Worm (Caenorhabditis elegans) whole organism, young adult: Measurements from ENCODE around the gene C48B4.10.

Experiments used
- B0336.3 ChIP-seq: fragments of 200-800 bp; sonication (Bioruptor generic); IDR thresholded peaks from 2 replicates; pipeline ENCODE4 v1.3.6; 2022; ENCODE audit warnings: missing genetic modification characterization, missing compliant biosample characterization
- C06A6.2 ChIP-seq: fragments of 200-800 bp; sonication (Bioruptor generic); conservative IDR thresholded peaks from 2 replicates; pipeline ENCODE4 v1.3.6; 2022; ENCODE audit warnings: missing genetic modification characterization, missing compliant biosample characterization
- D2030.7 ChIP-seq: fragments of 200-800 bp; sonication (Bioruptor generic); IDR thresholded peaks from 2 replicates; pipeline ENCODE4 v1.3.6; 2022; ENCODE audit warnings: missing genetic modification reagents, missing genetic modification characterization, missing compliant biosample characterization
- F49E8.2 ChIP-seq: sonication (generic microtip); optimal IDR thresholded peaks from 3 replicates; lab custom pipeline; 2017; ENCODE audit warnings: missing genetic modification characterization, mild to moderate bottlenecking, missing compliant biosample characterization, antibody characterized with exemption, moderate library complexity; ENCODE audit not compliant: insufficient read depth
- K11D2.4 ChIP-seq: fragments of 200-800 bp; sonication (Bioruptor generic); IDR thresholded peaks from 2 replicates; pipeline ENCODE4 v1.3.6; 2022; ENCODE audit warnings: missing genetic modification reagents, missing genetic modification characterization, missing compliant biosample characterization
- Y67H2A.10 ChIP-seq: fragments of 200-800 bp; sonication (Bioruptor generic); conservative IDR thresholded peaks from 2 replicates; pipeline ENCODE4 v1.3.6; 2022; ENCODE audit warnings: missing genetic modification reagents, missing genetic modification characterization, missing compliant biosample characterization
- Y79H2A.3 ChIP-seq: fragments of 200-800 bp; sonication (Bioruptor generic); conservative IDR thresholded peaks from 2 replicates; pipeline ENCODE4 v1.3.6; 2022; ENCODE audit warnings: missing genetic modification reagents, missing genetic modification characterization, missing compliant biosample characterization
- aptf-2 ChIP-seq: fragments of 200-800 bp; sonication (Bioruptor generic); conservative IDR thresholded peaks from 2 replicates; pipeline ENCODE4 v1.3.6; 2022; ENCODE audit warnings: missing genetic modification reagents, missing genetic modification characterization, missing compliant biosample characterization
- atf-7 ChIP-seq: sonication (generic microtip); optimal IDR thresholded peaks from 2 replicates; lab custom pipeline; 2017; ENCODE audit warnings: mild to moderate bottlenecking, missing genetic modification characterization, missing compliant biosample characterization
- bed-1 ChIP-seq: fragments of 200-800 bp; sonication (Bioruptor generic); IDR thresholded peaks from 2 replicates; pipeline ENCODE4 v1.3.6; 2022; ENCODE audit warnings: missing genetic modification reagents, missing genetic modification characterization, missing compliant biosample characterization
- cebp-1 ChIP-seq, 2 experiments: fragments of 200-800 bp in 1 of 2; sonication (Bioruptor generic) in 1 of 2; sonication (generic microtip) in 1 of 2; IDR thresholded peaks in 1 of 2; optimal IDR thresholded peaks in 1 of 2; 2 replicates each; pipeline versions ENCODE4 v1.3.6 to Lab custom; 2017 to 2022; ENCODE audit warnings: missing compliant biosample characterization in 2 of 2, missing genetic modification characterization in 2 of 2, mild to moderate bottlenecking in 1 of 2, missing genetic modification reagents in 1 of 2, moderate library complexity in 1 of 2
- ceh-100 ChIP-seq: fragments of 200-800 bp; sonication (Bioruptor generic); IDR thresholded peaks from 2 replicates; pipeline ENCODE4 v1.3.6; 2022; ENCODE audit warnings: missing genetic modification reagents, missing genetic modification characterization, missing compliant biosample characterization
- die-1 ChIP-seq: sonication (generic microtip); optimal IDR thresholded peaks from 2 replicates; lab custom pipeline; 2016; ENCODE audit warnings: missing genotype, mild to moderate bottlenecking, missing genetic modification characterization, missing compliant biosample characterization
- ets-4 ChIP-seq: fragments of 200-800 bp; sonication (Bioruptor generic); optimal IDR thresholded peaks from 2 replicates; lab custom pipeline; 2018; ENCODE audit warnings: mild to moderate bottlenecking, missing genetic modification characterization, missing compliant biosample characterization
- hrde-1 ChIP-seq: sonication (generic microtip); optimal IDR thresholded peaks from 2 replicates; lab custom pipeline; 2016; ENCODE audit warnings: missing genetic modification characterization, mild to moderate bottlenecking, missing compliant biosample characterization, moderate library complexity, missing genotype, missing genetic modification reagents, borderline replicate concordance
- let-526 ChIP-seq: fragments of 200-800 bp; sonication (Bioruptor generic); IDR thresholded peaks from 2 replicates; pipeline ENCODE4 v1.3.6; 2022; ENCODE audit warnings: missing genetic modification reagents, missing genetic modification characterization, missing compliant biosample characterization
- let-607 ChIP-seq, 2 experiments: fragments of 200-800 bp in 1 of 2; sonication (Bioruptor generic) in 1 of 2; sonication (generic microtip) in 1 of 2; optimal IDR thresholded peaks; 2 replicates each; lab custom pipeline; 2016 to 2018; ENCODE audit warnings: mild to moderate bottlenecking in 2 of 2, missing compliant biosample characterization in 2 of 2, missing genetic modification characterization in 2 of 2, moderate library complexity in 2 of 2, missing genotype in 1 of 2
- lin-35 ChIP-seq, 3 experiments: fragments of 150-350 bp in 2 of 3; sonication (generic microtip) in 1 of 3; optimal IDR thresholded peaks; 2 replicates each; lab custom pipeline; 2014 to 2018; ENCODE audit warnings: missing biosample characterization in 3 of 3, missing genetic modification characterization in 3 of 3, missing genetic modification reagents in 3 of 3
- lin-40 ChIP-seq: sonication (generic microtip); optimal IDR thresholded peaks from 2 replicates; lab custom pipeline; 2016; ENCODE audit warnings: missing genetic modification characterization, mild to moderate bottlenecking, missing compliant biosample characterization, missing genotype, missing genetic modification reagents
- lir-1 ChIP-seq: fragments of 200-800 bp; sonication (Bioruptor generic); conservative IDR thresholded peaks from 2 replicates; pipeline ENCODE4 v1.3.6; 2022; ENCODE audit warnings: missing genetic modification reagents, missing genetic modification characterization, missing compliant biosample characterization
- nfya-1 ChIP-seq: sonication (generic microtip); optimal IDR thresholded peaks from 2 replicates; lab custom pipeline; 2017; ENCODE audit warnings: antibody characterized with exemption, missing compliant biosample characterization, missing genetic modification characterization, borderline replicate concordance; ENCODE audit not compliant: insufficient read depth
- nfyb-1 ChIP-seq: fragments of 200-800 bp; sonication (Bioruptor generic); IDR thresholded peaks from 2 replicates; pipeline ENCODE4 v1.3.6; 2022; ENCODE audit warnings: missing genetic modification reagents, missing genetic modification characterization, missing compliant biosample characterization
- nhr-179 ChIP-seq: sonication (generic microtip); optimal IDR thresholded peaks from 2 replicates; lab custom pipeline; 2016; ENCODE audit warnings: mild to moderate bottlenecking, missing genetic modification characterization, missing compliant biosample characterization
- nhr-27 ChIP-seq: fragments of 200-800 bp; sonication (Bioruptor generic); optimal IDR thresholded peaks from 2 replicates; lab custom pipeline; 2018; ENCODE audit warnings: mild to moderate bottlenecking, missing genetic modification characterization, moderate library complexity, missing compliant biosample characterization
- nhr-80 ChIP-seq: sonication (generic microtip); optimal IDR thresholded peaks from 2 replicates; lab custom pipeline; 2016; ENCODE audit warnings: missing genetic modification characterization, missing compliant biosample characterization
- rec-8 ChIP-seq, 2 experiments: sonication (generic microtip); optimal IDR thresholded peaks; 2 replicates each; lab custom pipeline; 2016; ENCODE audit warnings: mild to moderate bottlenecking in 2 of 2, missing genetic modification characterization in 2 of 2, missing genetic modification reagents in 2 of 2, missing genotype in 2 of 2, missing biosample characterization in 1 of 2, missing compliant biosample characterization in 1 of 2, moderate library complexity in 1 of 2
- somi-1 ChIP-seq: fragments of 200-800 bp; sonication (Bioruptor generic); optimal IDR thresholded peaks from 2 replicates; lab custom pipeline; 2018; ENCODE audit warnings: mild to moderate bottlenecking, missing genetic modification characterization, missing compliant biosample characterization
- tbp1 ChIP-seq: fragments of 200-800 bp; sonication (Bioruptor generic); optimal IDR thresholded peaks from 2 replicates; lab custom pipeline; 2018; ENCODE audit warnings: mild to moderate bottlenecking, missing genetic modification characterization, missing compliant biosample characterization
- xnd-1 ChIP-seq: sonication (generic microtip); optimal IDR thresholded peaks from 2 replicates; lab custom pipeline; 2016; ENCODE audit warnings: missing genotype, missing genetic modification reagents, missing genetic modification characterization, missing compliant biosample characterization
- zim-3 ChIP-seq: sonication (generic microtip); optimal IDR thresholded peaks from 2 replicates; lab custom pipeline; 2017; ENCODE audit warnings: mild to moderate bottlenecking, missing genetic modification characterization, moderate library complexity, missing compliant biosample characterization
- ztf-6 ChIP-seq: fragments of 200-800 bp; sonication (Bioruptor generic); IDR thresholded peaks from 2 replicates; pipeline ENCODE4 v1.3.6; 2022; ENCODE audit warnings: missing genetic modification reagents, missing genetic modification characterization, missing compliant biosample characterization

The C48B4.10 gene

ce11 chrIII:9597044-9597443 is 32.7 kb upstream of the C48B4.10 start, which contains the start of gene C48B4.12:
C48B4.12 (plus strand) TSS chrIII:9597344.
- no peak for TF ChIP-seq F49E8.2 (tag; lab: Kevin White, UChicago)
- TF ChIP-seq aptf-2 (GFP tag; lab: Robert Waterston, UW), result no peak
- TF ChIP-seq let-526 (GFP tag; lab: Robert Waterston, UW), result no peak

- TF ChIP-seq die-1 (tag; lab: Kevin White, UChicago), result no peak
- TF ChIP-seq somi-1 (GFP tag; lab: Kevin White, UChicago), result no peak
- no peak for TF ChIP-seq Y79H2A.3
- no peak for TF ChIP-seq F49E8.2 (tag; lab: Kevin White, UChicago)
- TF ChIP-seq ztf-6 (GFP tag; lab: Robert Waterston, UW), result no peak
- TF ChIP-seq rec-8 (tag; optimal IDR thresholded peaks at IDR 0.05; lab: Kevin White, UChicago), result no peak
- TF ChIP-seq D2030.7 (GFP tag; lab: Robert Waterston, UW), result no peak
- TF ChIP-seq ceh-100, result no peak
- no peak for TF ChIP-seq let-607 (tag; optimal IDR thresholded peaks at IDR 0.05; lab: Kevin White, UChicago)
- TF ChIP-seq nfya-1 (tag; lab: Kevin White, UChicago), result no peak
- no peak for TF ChIP-seq Y67H2A.10
- TF ChIP-seq lin-40 (tag; lab: Kevin White, UChicago), result no peak
- TF ChIP-seq zim-3, result no peak
- no peak for TF ChIP-seq bed-1 (GFP tag; lab: Robert Waterston, UW)
- no peak for TF ChIP-seq nhr-179 (tag; lab: Kevin White, UChicago)
- no peak for TF ChIP-seq B0336.3
- no peak for TF ChIP-seq nhr-27
These were observed 31.3 kb upstream of the C48B4.10 start, which contains the start of gene rom-2 for ce11 chrIII:9595563-9595962. rom-2 (minus strand) TSS chrIII:9595663.

- TF ChIP-seq C06A6.2 (GFP tag; lab: Robert Waterston, UW) (no peak), nhr-80 (peak; percentile 78)
These were observed 27.8 kb upstream of the C48B4.10 start, which contains the start of gene acox-1.5 for ce11 chrIII:9592118-9592517. acox-1.5 (minus strand) TSS chrIII:9592192.

ce11 chrIII:9590212-9590611 is 25.9 kb upstream of the C48B4.10 start:
- TF ChIP-seq ets-4 (GFP tag; lab: Kevin White, UChicago) (peak; percentile 24), ztf-6 (GFP tag; lab: Robert Waterston, UW) (no peak), somi-1 (GFP tag; lab: Kevin White, UChicago) (no peak), ceh-100 (no peak), K11D2.4 (GFP tag; lab: Robert Waterston, UW) (no peak), nhr-80 (peak; percentile 80), cebp-1 (GFP tag; IDR thresholded peaks at IDR 0.05; lab: Robert Waterston, UW) (no peak), cebp-1 (tag; optimal IDR thresholded peaks at IDR 0.05; lab: Kevin White, UChicago) (peak; percentile 54)

- TF ChIP-seq xnd-1, result no peak
- TF ChIP-seq hrde-1 (tag; lab: Kevin White, UChicago), result no peak
- TF ChIP-seq nfyb-1 (GFP tag; lab: Robert Waterston, UW), result no peak
- TF ChIP-seq atf-7 (tag; lab: Kevin White, UChicago), result no peak
- no peak for TF ChIP-seq Y79H2A.3
- TF ChIP-seq lir-1 (GFP tag; lab: Robert Waterston, UW), result no peak
- no peak for TF ChIP-seq tbp1
- no peak for TF ChIP-seq nhr-27
- TF ChIP-seq ztf-6 (GFP tag; lab: Robert Waterston, UW), result no peak
- no peak for TF ChIP-seq lin-35 (GFP tag; optimal IDR thresholded peaks at IDR 0.05; lab: Kevin White, UChicago)
- no peak for TF ChIP-seq B0336.3
- TF ChIP-seq, all 124 proteins: peak for 0
These were observed 21.0 kb upstream of the C48B4.10 start for ce11 chrIII:9585314-9585713.
